Fruit fly (Drosophila melanogaster): ENCODE data around the gene TTLL5.

The TTLL5 gene

dm6 chr3R:25064907-25065841, 57.5 kb downstream of the TTLL5 start, which contains the start of the genes veli and PQBP1:
Gene veli, minus strand, starts transcription at chr3R:25065591.
Gene PQBP1, plus strand, starts transcription at chr3R:25065791.
- TF ChIP-seq CG11617 (GFP tag; optimal IDR thresholded peaks at IDR 0.05) (no peak), Hr96 (GFP tag; optimal IDR thresholded peaks at IDR 0.05) (no peak), CG5204 (GFP tag; optimal IDR thresholded peaks at IDR 0.05) (no peak), CG14711 (tag; optimal IDR thresholded peaks at IDR 0.05) (peak; percentile 18)
